Worm (Caenorhabditis elegans): ENCODE results near the gene wht-3.

DNA sequence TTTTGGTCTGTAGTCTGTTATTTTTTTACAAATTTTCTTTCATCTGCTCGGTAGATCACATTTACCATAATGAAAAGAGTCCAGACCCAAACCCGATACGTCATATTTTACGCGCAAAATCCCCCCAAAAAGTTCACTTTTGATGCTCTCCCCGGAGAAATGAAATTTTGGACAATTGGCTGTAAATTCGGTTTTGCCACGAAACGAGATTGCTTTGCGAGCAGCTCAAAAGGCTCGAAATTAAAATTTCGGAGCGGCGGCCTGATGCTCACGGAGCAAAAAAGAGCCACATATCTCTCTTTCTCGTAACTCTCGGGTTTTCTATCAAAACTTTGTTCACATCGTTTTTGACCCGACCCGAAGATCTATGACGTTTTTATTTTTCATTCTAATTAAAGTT, 28.1 kb downstream of the wht-3 start:
- no peak for TF ChIP-seq elt-3 (tag; optimal IDR thresholded peaks at IDR 0.05)
- TF ChIP-seq mab-5 (tag; optimal IDR thresholded peaks at IDR 0.05): no peak
- TF ChIP-seq lsy-2 (tag; optimal IDR thresholded peaks at IDR 0.05): no peak
- no peak for TF ChIP-seq ceh-83 (GFP tag; optimal IDR thresholded peaks at IDR 0.05)
- TF ChIP-seq unc-62 (GFP tag; optimal IDR thresholded peaks at IDR 0.05): no peak
- TF ChIP-seq snpc-4 (tag; optimal IDR thresholded peaks at IDR 0.05): no peak
- TF ChIP-seq ztf-11 (tag; optimal IDR thresholded peaks at IDR 0.05): no peak
- no peak for TF ChIP-seq blmp-1 (tag; optimal IDR thresholded peaks at IDR 0.05)
- no peak for TF ChIP-seq lin-32 (GFP tag; optimal IDR thresholded peaks at IDR 0.05)
- TF ChIP-seq nhr-12 (tag; optimal IDR thresholded peaks at IDR 0.05): no peak
- no peak for TF ChIP-seq nhr-76 (tag; optimal IDR thresholded peaks at IDR 0.05)
